Fruit fly (Drosophila melanogaster) whole organism, embryonic: ENCODE data around the gene snz.

ENCODE experiments used
- Abd-B ChIP-seq: fragments of 200-800 bp; sonication (Bioruptor generic); optimal IDR thresholded peaks from 2 replicates; lab custom pipeline; 2018; ENCODE audit warnings: missing biosample characterization, mild to moderate bottlenecking, missing genetic modification characterization, moderate library complexity
- CG10654 ChIP-seq: fragments of 200-800 bp; sonication (Bioruptor generic); optimal IDR thresholded peaks from 2 replicates; lab custom pipeline; 2016; ENCODE audit warnings: missing biosample characterization, missing genetic modification characterization
- CG11456 ChIP-seq: fragments of 200-800 bp; sonication (Bioruptor generic); IDR thresholded peaks from 3 replicates; pipeline ENCODE4 v1.3.6; 2022; ENCODE audit warnings: missing biosample characterization, missing genetic modification characterization
- CG12219 ChIP-seq: fragments of 200-800 bp; sonication (Bioruptor generic); optimal IDR thresholded peaks from 3 replicates; lab custom pipeline; 2018; ENCODE audit warnings: missing biosample characterization, mild to moderate bottlenecking, missing genetic modification characterization
- CG32532 ChIP-seq: fragments of 200-800 bp; sonication (Bioruptor generic); IDR thresholded peaks from 2 replicates; pipeline ENCODE4 v1.3.6; 2022; ENCODE audit warnings: missing biosample characterization, missing genetic modification characterization
- CrebB ChIP-seq: fragments of 200-800 bp; sonication (Bioruptor generic); optimal IDR thresholded peaks from 3 replicates; lab custom pipeline; 2018; ENCODE audit warnings: missing biosample characterization, mild to moderate bottlenecking, missing genetic modification characterization
- Elba2 ChIP-seq: fragments of 200-800 bp; sonication (Bioruptor generic); optimal IDR thresholded peaks from 3 replicates; lab custom pipeline; 2016; ENCODE audit warnings: missing biosample characterization, missing genetic modification characterization
- Scr ChIP-seq: fragments of 200-800 bp; sonication (Bioruptor generic); IDR thresholded peaks from 2 replicates; pipeline ENCODE4 v1.3.6; 2022; ENCODE audit warnings: missing biosample characterization, missing genetic modification characterization; ENCODE audit not compliant: partially characterized antibody
- Spps ChIP-seq: fragments of 200-800 bp; sonication (Bioruptor generic); optimal IDR thresholded peaks from 2 replicates; lab custom pipeline; 2018; ENCODE audit warnings: missing biosample characterization, mild to moderate bottlenecking, missing genetic modification characterization
- fd102C ChIP-seq: fragments of 200-800 bp; sonication (Bioruptor generic); optimal IDR thresholded peaks from 2 replicates; lab custom pipeline; 2018; ENCODE audit warnings: missing biosample characterization, mild to moderate bottlenecking, missing genetic modification characterization, moderate library complexity
- luna ChIP-seq: fragments of 200-800 bp; sonication (Bioruptor generic); optimal IDR thresholded peaks from 2 replicates; lab custom pipeline; 2016; ENCODE audit warnings: missing biosample characterization, missing genetic modification characterization
- tio ChIP-seq: fragments of 200-800 bp; sonication (Bioruptor generic); optimal IDR thresholded peaks from 2 replicates; lab custom pipeline; 2017; ENCODE audit warnings: missing biosample characterization, missing genetic modification characterization, inconsistent platforms
- zen2 ChIP-seq: fragments of 200-800 bp; sonication (Bioruptor generic); IDR thresholded peaks from 3 replicates; pipeline ENCODE4 v1.3.6; 2022; ENCODE audit warnings: missing biosample characterization, missing genetic modification characterization; ENCODE audit not compliant: partially characterized antibody

DNA sequence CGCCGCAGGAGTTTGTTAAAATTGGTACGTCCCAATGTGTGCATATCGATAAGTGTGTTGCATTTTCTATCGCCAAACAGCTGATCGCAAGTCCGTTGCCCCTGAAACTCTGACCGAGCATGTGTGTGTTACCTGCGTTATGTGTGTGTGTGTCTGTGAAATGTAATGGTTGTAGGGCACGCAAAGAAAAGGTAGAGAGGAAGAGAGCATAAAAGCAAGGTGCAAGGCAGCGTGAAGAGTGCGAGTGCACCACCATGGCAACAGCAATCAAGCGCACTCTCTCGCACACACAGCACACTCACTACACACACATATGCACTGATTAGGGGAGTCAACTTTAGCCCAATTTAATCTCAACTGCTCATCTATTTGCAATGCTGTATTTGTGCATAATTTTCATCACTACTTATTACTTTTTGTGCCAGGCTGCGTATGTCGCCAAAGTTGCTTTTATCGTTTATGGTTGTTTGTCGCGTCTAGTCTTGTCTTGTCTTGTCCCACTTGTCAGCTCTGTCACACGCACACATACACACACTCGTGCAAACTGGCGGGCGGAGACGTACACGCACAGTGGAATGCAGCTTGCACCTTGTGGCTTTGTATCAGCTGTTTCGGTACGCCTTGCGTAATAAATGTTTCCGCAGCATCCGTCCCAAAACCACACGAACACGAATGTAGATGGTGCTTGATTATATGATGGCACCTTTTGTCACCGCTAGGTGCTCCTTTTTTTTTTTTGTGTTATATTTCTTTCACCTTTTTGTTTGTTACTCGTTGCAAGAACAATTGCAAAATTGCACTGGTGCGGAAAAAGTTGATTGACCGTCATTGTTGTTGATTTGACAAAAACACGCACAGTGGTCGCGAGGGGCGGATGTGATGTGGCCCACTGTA, 25.9 kb downstream of the snz start:
- TF ChIP-seq CG10654 (GFP tag; lab: Kevin White, UChicago) (peak; percentile 72), Elba2 (GFP tag; lab: Kevin White, UChicago) (no peak), CrebB (tag; lab: Kevin White, UChicago) (peak; percentile 2), CG12219 (GFP tag; lab: Kevin White, UChicago) (peak; percentile 67), luna (GFP tag; lab: Kevin White, UChicago) (no peak), tio (GFP tag; lab: Kevin White, UChicago) (peak; percentile 82), Scr (GFP tag; lab: Robert Waterston, UW) (no peak), CG32532 (GFP tag; lab: Robert Waterston, UW) (0 out of 2 replicates have a peak, but pooled peaks have one; percentile 52), fd102C (GFP tag; lab: Kevin White, UChicago) (peak; percentile 24), Spps (tag; lab: Kevin White, UChicago) (peak; percentile 54), zen2 (no peak), Abd-B (GFP tag; lab: Kevin White, UChicago) (peak; percentile 78), CG11456 (peak; percentile 33; the same call in 1 of the 3 replicates)
